Fruit fly (Drosophila melanogaster) whole organism, embryonic: ENCODE data around the gene Nckx30C.
A peak's percentile ranks its signal among the peaks of the same experiment; 100 is the strongest.

Experiments used
- B-H1 ChIP-seq: fragments of 200-800 bp; sonication (Bioruptor generic); IDR thresholded peaks from 3 replicates; pipeline ENCODE4 v1.3.6; 2022; ENCODE audit warnings: missing biosample characterization, missing genetic modification characterization
- Bgb ChIP-seq: fragments of 200-800 bp; sonication (Bioruptor generic); IDR thresholded peaks from 2 replicates; pipeline ENCODE4 v1.3.6; 2022; ENCODE audit warnings: missing biosample characterization, missing genetic modification characterization; ENCODE audit not compliant: partially characterized antibody
- CG10147 ChIP-seq: fragments of 200-800 bp; sonication (Bioruptor generic); optimal IDR thresholded peaks from 2 replicates; lab custom pipeline; 2019; ENCODE audit warnings: missing biosample characterization, mild to moderate bottlenecking, missing genetic modification characterization, moderate library complexity
- CG1024 ChIP-seq: fragments of 200-800 bp; sonication (Bioruptor generic); IDR thresholded peaks from 2 replicates; pipeline ENCODE4 v1.3.6; 2022; ENCODE audit warnings: missing biosample characterization, missing genetic modification characterization
- CG10321 ChIP-seq: fragments of 200-800 bp; sonication (Bioruptor generic); IDR thresholded peaks from 2 replicates; pipeline ENCODE4 v1.3.6; 2022; ENCODE audit warnings: missing biosample characterization, missing genetic modification characterization
- CG10366 ChIP-seq: fragments of 200-800 bp; sonication (Bioruptor generic); IDR thresholded peaks from 2 replicates; pipeline ENCODE4 v1.3.6; 2022; ENCODE audit warnings: missing biosample characterization, missing genetic modification characterization
- CG11085 ChIP-seq: fragments of 200-800 bp; sonication (Bioruptor generic); IDR thresholded peaks from 2 replicates; pipeline ENCODE4 v1.3.6; 2022; ENCODE audit warnings: missing biosample characterization, missing genetic modification characterization
- CG11456 ChIP-seq: fragments of 200-800 bp; sonication (Bioruptor generic); IDR thresholded peaks from 3 replicates; pipeline ENCODE4 v1.3.6; 2022; ENCODE audit warnings: missing biosample characterization, missing genetic modification characterization
- CG11695 ChIP-seq: fragments of 200-800 bp; sonication (Bioruptor generic); IDR thresholded peaks from 3 replicates; pipeline ENCODE4 v1.3.6; 2022; ENCODE audit warnings: missing biosample characterization, missing genetic modification characterization
- CG13775 ChIP-seq: fragments of 200-800 bp; sonication (Bioruptor generic); optimal IDR thresholded peaks from 3 replicates; lab custom pipeline; 2017; ENCODE audit warnings: missing biosample characterization, mild to moderate bottlenecking, missing genetic modification characterization
- CG14667 ChIP-seq: fragments of 200-800 bp; sonication (Bioruptor generic); IDR thresholded peaks from 2 replicates; pipeline ENCODE4 v1.3.6; 2022; ENCODE audit warnings: missing biosample characterization, missing genetic modification characterization
- CG14710 ChIP-seq: fragments of 200-800 bp; sonication (Bioruptor generic); optimal IDR thresholded peaks from 3 replicates; lab custom pipeline; 2019; ENCODE audit warnings: missing biosample characterization, mild to moderate bottlenecking, missing genetic modification characterization, moderate library complexity
- CG15479 ChIP-seq: fragments of 200-800 bp; sonication (Bioruptor generic); optimal IDR thresholded peaks from 3 replicates; lab custom pipeline; 2019; ENCODE audit warnings: missing biosample characterization, mild to moderate bottlenecking, missing genetic modification characterization, moderate library complexity
- CG18619 ChIP-seq: fragments of 200-800 bp; sonication (Bioruptor generic); optimal IDR thresholded peaks from 3 replicates; lab custom pipeline; 2017; ENCODE audit warnings: missing biosample characterization, mild to moderate bottlenecking, missing genetic modification characterization
- CG30020 ChIP-seq: fragments of 200-800 bp; optimal IDR thresholded peaks from 2 replicates; lab custom pipeline; 2019; ENCODE audit warnings: missing biosample characterization, mild to moderate bottlenecking, missing genetic modification characterization, moderate library complexity
- CG31224 ChIP-seq: fragments of 200-800 bp; sonication (Bioruptor generic); IDR thresholded peaks from 2 replicates; pipeline ENCODE4 v1.3.6; 2022; ENCODE audit warnings: missing biosample characterization, missing genetic modification characterization
- CG6791 ChIP-seq: fragments of 200-800 bp; sonication (Bioruptor generic); IDR thresholded peaks from 3 replicates; pipeline ENCODE4 v1.3.6; 2022; ENCODE audit warnings: missing biosample characterization, missing genetic modification characterization; ENCODE audit not compliant: partially characterized antibody
- CG7372 ChIP-seq: fragments of 200-800 bp; sonication (Bioruptor generic); IDR thresholded peaks from 2 replicates; pipeline ENCODE4 v1.3.6; 2022; ENCODE audit warnings: missing biosample characterization, missing genetic modification characterization
- CG7556 ChIP-seq: fragments of 200-800 bp; sonication (Bioruptor generic); optimal IDR thresholded peaks from 2 replicates; lab custom pipeline; 2017; ENCODE audit warnings: missing biosample characterization, mild to moderate bottlenecking, missing genetic modification characterization
- CG7963 ChIP-seq: fragments of 200-800 bp; sonication (Bioruptor generic); IDR thresholded peaks from 3 replicates; pipeline ENCODE4 v1.3.6; 2022; ENCODE audit warnings: missing biosample characterization, missing genetic modification characterization; ENCODE audit not compliant: partially characterized antibody
- Eip74EF ChIP-seq, 2 experiments: fragments of 200-800 bp in 1 of 2; fragments of >200 bp in 1 of 2; sonication (Bioruptor generic) in 1 of 2; optimal IDR thresholded peaks; 2 replicates each; lab custom pipeline; 2017 to 2019; ENCODE audit warnings: missing biosample characterization in 2 of 2, missing genetic modification characterization in 2 of 2, mild to moderate bottlenecking in 1 of 2, moderate library complexity in 1 of 2
- Ets97D ChIP-seq: fragments of 200-800 bp; sonication (Bioruptor generic); optimal IDR thresholded peaks from 3 replicates; lab custom pipeline; 2016; ENCODE audit warnings: missing biosample characterization, missing genetic modification characterization
- Fer1 ChIP-seq: fragments of 200-800 bp; sonication (Bioruptor generic); optimal IDR thresholded peaks from 2 replicates; lab custom pipeline; 2017; ENCODE audit warnings: missing biosample characterization, mild to moderate bottlenecking, missing genetic modification characterization
- Fer3 ChIP-seq: fragments of 200-800 bp; sonication (Bioruptor generic); optimal IDR thresholded peaks from 2 replicates; lab custom pipeline; 2018; ENCODE audit warnings: missing biosample characterization, mild to moderate bottlenecking, missing genetic modification characterization, moderate library complexity
- Jarid2 ChIP-seq: fragments of 200-800 bp; sonication (Bioruptor generic); optimal IDR thresholded peaks from 3 replicates; lab custom pipeline; 2017; ENCODE audit warnings: mild to moderate bottlenecking, missing biosample characterization, missing genetic modification reagents, missing genetic modification characterization
- MESR4 ChIP-seq: fragments of 200-800 bp; sonication (Bioruptor generic); optimal IDR thresholded peaks from 2 replicates; lab custom pipeline; 2018; ENCODE audit warnings: missing biosample characterization, mild to moderate bottlenecking, missing genetic modification characterization, moderate library complexity
- Mes4 ChIP-seq: fragments of 200-800 bp; sonication (Bioruptor generic); optimal IDR thresholded peaks from 2 replicates; lab custom pipeline; 2016; ENCODE audit warnings: missing biosample characterization, missing genetic modification characterization
- Nf-YC ChIP-seq: fragments of 200-800 bp; optimal IDR thresholded peaks from 3 replicates; lab custom pipeline; 2019; ENCODE audit warnings: missing biosample characterization, mild to moderate bottlenecking, missing genetic modification characterization, moderate library complexity
- Opbp ChIP-seq: fragments of 200-800 bp; sonication (Bioruptor generic); IDR thresholded peaks from 3 replicates; pipeline ENCODE4 v1.3.6; 2022; ENCODE audit warnings: missing biosample characterization, missing genetic modification characterization; ENCODE audit not compliant: partially characterized antibody
- Ptx1 ChIP-seq: fragments of 200-800 bp; sonication (Bioruptor generic); IDR thresholded peaks from 2 replicates; pipeline ENCODE4 v1.3.6; 2022; ENCODE audit warnings: missing biosample characterization, missing genetic modification characterization
- Six4 ChIP-seq: fragments of 200-800 bp; sonication (Bioruptor generic); optimal IDR thresholded peaks from 2 replicates; lab custom pipeline; 2016; ENCODE audit warnings: missing biosample characterization, missing genetic modification characterization
- Spps ChIP-seq: fragments of 200-800 bp; sonication (Bioruptor generic); optimal IDR thresholded peaks from 2 replicates; lab custom pipeline; 2018; ENCODE audit warnings: missing biosample characterization, mild to moderate bottlenecking, missing genetic modification characterization
- Ssrp ChIP-seq: fragments of 200-800 bp; sonication (Bioruptor generic); optimal IDR thresholded peaks from 2 replicates; lab custom pipeline; 2018; ENCODE audit warnings: missing biosample characterization, mild to moderate bottlenecking, missing genetic modification characterization, moderate library complexity
- aop ChIP-seq: fragments of 200-800 bp; sonication (Bioruptor generic); IDR thresholded peaks from 2 replicates; pipeline ENCODE4 v1.3.6; 2022; ENCODE audit warnings: missing biosample characterization, missing genetic modification characterization
- bigmax ChIP-seq: fragments of 200-800 bp; sonication (Bioruptor generic); optimal IDR thresholded peaks from 2 replicates; lab custom pipeline; 2018; ENCODE audit warnings: missing biosample characterization, mild to moderate bottlenecking, missing genetic modification characterization
- cas ChIP-seq: fragments of 200-800 bp; sonication (Bioruptor generic); IDR thresholded peaks from 2 replicates; pipeline ENCODE4 v1.3.6; 2022; ENCODE audit warnings: missing biosample characterization, missing genetic modification characterization
- ci ChIP-seq: fragments of 200-800 bp; sonication (Bioruptor generic); IDR thresholded peaks from 3 replicates; pipeline ENCODE4 v1.3.6; 2022; ENCODE audit warnings: missing biosample characterization, missing genetic modification characterization
- cwo ChIP-seq: fragments of 200-800 bp; sonication (Bioruptor generic); optimal IDR thresholded peaks from 3 replicates; lab custom pipeline; 2017; ENCODE audit warnings: missing biosample characterization, missing genetic modification characterization, mild to moderate bottlenecking, moderate library complexity, missing genetic modification reagents
- fru ChIP-seq: fragments of >200 bp; optimal IDR thresholded peaks from 2 replicates; lab custom pipeline; 2017
- gfzf ChIP-seq: fragments of 200-800 bp; sonication (Bioruptor generic); optimal IDR thresholded peaks from 2 replicates; lab custom pipeline; 2016; ENCODE audit warnings: missing biosample characterization, mild to moderate bottlenecking, missing genetic modification characterization, moderate library complexity
- h ChIP-seq: fragments of >200 bp; optimal IDR thresholded peaks from 2 replicates; lab custom pipeline; 2017
- ham ChIP-seq: fragments of 200-800 bp; sonication (Bioruptor generic); IDR thresholded peaks from 2 replicates; pipeline ENCODE4 v1.3.6; 2022; ENCODE audit warnings: missing biosample characterization, missing genetic modification characterization
- klu ChIP-seq: fragments of 200-800 bp; sonication (Bioruptor generic); IDR thresholded peaks from 2 replicates; pipeline ENCODE4 v1.3.6; 2022; ENCODE audit warnings: missing biosample characterization, missing genetic modification characterization
- nau ChIP-seq: fragments of 200-800 bp; sonication (Bioruptor generic); optimal IDR thresholded peaks from 3 replicates; lab custom pipeline; 2017; ENCODE audit warnings: missing biosample characterization, mild to moderate bottlenecking, missing genetic modification characterization, missing genetic modification reagents
- odd ChIP-seq: fragments of 200-800 bp; sonication (Bioruptor generic); optimal IDR thresholded peaks from 2 replicates; lab custom pipeline; 2017; ENCODE audit warnings: missing biosample characterization, mild to moderate bottlenecking, missing genetic modification characterization
- otp ChIP-seq: fragments of 200-800 bp; sonication (Bioruptor generic); IDR thresholded peaks from 3 replicates; pipeline ENCODE4, ENCODE4 v1.3.6; 2022; ENCODE audit warnings: missing biosample characterization, missing genetic modification characterization
- row ChIP-seq: fragments of 200-800 bp; sonication (Bioruptor generic); IDR thresholded peaks from 3 replicates; pipeline ENCODE4 v1.3.6; 2022; ENCODE audit warnings: missing biosample characterization, missing genetic modification characterization
- sc ChIP-seq, 3 experiments: fragments of >200 bp in 2 of 3; fragments of 200-800 bp in 1 of 3; sonication (Bioruptor generic) in 1 of 3; optimal IDR thresholded peaks; 2 replicates in 2 of 3; 3 replicates in 1 of 3; lab custom pipeline; 2017; ENCODE audit warnings: mild to moderate bottlenecking in 1 of 3, missing biosample characterization in 1 of 3, missing genetic modification characterization in 1 of 3, missing genetic modification reagents in 1 of 3
- sd ChIP-seq: fragments of 200-800 bp; sonication (Bioruptor generic); optimal IDR thresholded peaks from 3 replicates; lab custom pipeline; 2018; ENCODE audit warnings: missing biosample characterization, mild to moderate bottlenecking, missing genetic modification characterization, moderate library complexity
- sna ChIP-seq: fragments of 200-800 bp; sonication (Bioruptor generic); IDR thresholded peaks from 2 replicates; pipeline ENCODE4 v1.3.6; 2022; ENCODE audit warnings: missing biosample characterization, missing genetic modification characterization; ENCODE audit not compliant: partially characterized antibody
- vnd ChIP-seq: fragments of 200-800 bp; sonication (Bioruptor generic); IDR thresholded peaks from 3 replicates; pipeline ENCODE4 v1.3.6; 2022; ENCODE audit warnings: missing biosample characterization, missing genetic modification characterization; ENCODE audit not compliant: partially characterized antibody

Gene Nckx30C

DNA sequence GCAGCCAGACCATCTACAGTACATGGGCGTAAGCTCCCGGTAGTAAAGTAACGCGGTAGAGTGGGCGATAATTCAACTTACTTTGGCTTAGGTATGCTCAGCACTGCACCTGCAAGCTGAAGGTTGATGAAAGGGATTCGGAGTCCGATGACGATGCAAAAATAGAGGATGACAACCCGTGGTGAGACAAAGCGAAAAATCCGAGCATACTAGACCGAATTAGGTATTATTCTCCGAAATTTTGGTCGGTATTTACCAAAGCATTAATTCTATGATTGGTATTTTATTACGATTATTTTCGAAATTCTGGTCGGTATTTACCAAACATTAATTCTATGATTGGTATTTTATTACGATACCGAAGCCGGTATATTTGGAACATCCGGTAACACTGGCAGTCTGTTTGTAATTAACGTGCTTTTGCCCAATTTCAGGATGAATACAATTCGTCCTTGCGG is 44.3 kb upstream of the Nckx30C start, which contains the start of gene CG4036 (continued):
- TF ChIP-seq bigmax (GFP tag; lab: Kevin White, UChicago) (no peak), odd (GFP tag; lab: Kevin White, UChicago) (no peak), ci (GFP tag; lab: Robert Waterston, UW) (no peak), nau (GFP tag; lab: Kevin White, UChicago) (no peak), Ssrp (tag; lab: Kevin White, UChicago) (no peak), aop (no peak), CG10147 (no peak), CG14710 (tag; lab: Kevin White, UChicago) (peak; percentile 24), Fer3 (tag; lab: Kevin White, UChicago) (no peak), B-H1 (GFP tag; lab: Robert Waterston, UW) (no peak), h (lab: Kevin White, UChicago) (no peak), row (GFP tag; lab: Robert Waterston, UW) (no peak; the same call in 2 of the 3 replicates), CG10321 (GFP tag; lab: Robert Waterston, UW) (no peak), klu (GFP tag; lab: Robert Waterston, UW) (no peak), sna (GFP tag; lab: Robert Waterston, UW) (no peak), ham (no peak), CG14667 (GFP tag; lab: Robert Waterston, UW) (no peak), Spps (tag; lab: Kevin White, UChicago) (no peak), Bgb (GFP tag; lab: Robert Waterston, UW) (peak; percentile 74), CG30020 (tag; lab: Kevin White, UChicago) (peak; percentile 33), CG7556 (GFP tag; lab: Kevin White, UChicago) (no peak), CG31224 (GFP tag; lab: Robert Waterston, UW) (no peak), CG11456 (GFP tag; lab: Robert Waterston, UW) (no peak), gfzf (peak; percentile 95), Fer1 (GFP tag; lab: Kevin White, UChicago) (no peak), fru (no peak), Ets97D (peak; percentile 65), otp (no peak), Ptx1 (GFP tag; lab: Robert Waterston, UW) (no peak), CG7372 (GFP tag; lab: Robert Waterston, UW) (no peak), CG11085 (no peak), sc (optimal IDR thresholded peaks at IDR 0.05; lab: Kevin White, UChicago) (no peak), sc (GFP tag; optimal IDR thresholded peaks at IDR 0.05; lab: Kevin White, UChicago) (no peak), MESR4 (GFP tag; lab: Kevin White, UChicago) (peak; percentile 91)

DNA sequence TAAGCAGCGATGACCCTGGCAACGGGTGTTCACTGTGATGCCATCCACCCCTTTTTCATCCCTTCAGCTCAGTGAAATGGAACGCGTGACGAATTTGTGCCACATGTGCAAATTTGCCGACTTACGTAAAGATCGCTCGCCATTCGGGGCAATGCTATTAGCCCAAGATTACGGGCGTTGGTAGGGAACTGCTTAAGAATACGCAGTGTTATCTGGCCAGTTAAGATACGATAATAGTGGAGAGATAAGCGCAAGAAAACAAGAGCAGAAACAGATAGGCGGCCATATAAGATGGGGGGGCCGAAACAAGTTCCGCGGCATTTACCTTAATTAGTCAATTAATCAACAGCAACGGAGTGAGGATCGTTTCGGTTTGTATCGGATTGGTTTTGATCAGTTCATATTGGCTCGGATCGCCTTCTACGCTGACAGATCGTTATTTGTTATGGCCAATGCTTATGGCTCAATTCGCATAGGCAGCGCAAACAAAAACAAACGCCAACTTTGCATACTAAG is 39.7 kb upstream of the Nckx30C start:
- TF ChIP-seq Mes4 (GFP tag; lab: Kevin White, UChicago) (no peak), MESR4 (GFP tag; lab: Kevin White, UChicago) (no peak), cas (GFP tag; lab: Robert Waterston, UW) (no peak), Jarid2 (GFP tag; lab: Kevin White, UChicago) (no peak), CG13775 (GFP tag; lab: Kevin White, UChicago) (no peak), Eip74EF (GFP tag; optimal IDR thresholded peaks at IDR 0.05; lab: Kevin White, UChicago) (no peak), vnd (GFP tag; lab: Robert Waterston, UW) (no peak), CG7963 (GFP tag; lab: Robert Waterston, UW) (no peak), cwo (GFP tag; lab: Kevin White, UChicago) (peak; percentile 63), Nf-YC (tag; lab: Kevin White, UChicago) (peak; percentile 44), CG6791 (GFP tag; lab: Robert Waterston, UW) (no peak), CG11695 (no peak), CG10366 (no peak), Opbp (GFP tag; lab: Robert Waterston, UW) (no peak), Six4 (GFP tag; lab: Kevin White, UChicago) (no peak), sd (tag; lab: Kevin White, UChicago) (peak; percentile 51), otp (no peak), bigmax (GFP tag; lab: Kevin White, UChicago) (no peak), CG18619 (no peak), CG1024 (no peak), CG15479 (GFP tag; lab: Kevin White, UChicago) (peak; percentile 99)
